Fruit fly (Drosophila melanogaster): ENCODE measurements around the gene CG15458.

Gene CG15458

dm6 chrX:20429482-20430204 lies 15.6 kb upstream of the CG15458 start, which contains the start of the genes CG11710 and mal (continued):
- TF ChIP-seq crc (GFP tag; optimal IDR thresholded peaks at IDR 0.05) (peak; percentile 50), HLH3B (GFP tag; IDR thresholded peaks at IDR 0.05) (peak; percentile 77), gem (tag; optimal IDR thresholded peaks at IDR 0.05) (no peak), Hr3 (GFP tag; optimal IDR thresholded peaks at IDR 0.05) (peak; percentile 57), CG15479 (GFP tag; optimal IDR thresholded peaks at IDR 0.05) (no peak), CG3995 (GFP tag; optimal IDR thresholded peaks at IDR 0.05) (peak; percentile 66), CG3726 (GFP tag; IDR thresholded peaks at IDR 0.05) (no peak), CoRest (tag; optimal IDR thresholded peaks at IDR 0.05) (peak; percentile 84), tna (GFP tag; IDR thresholded peaks at IDR 0.05; ENCODE audit: partially characterized antibody) (peak; percentile 33; the same call in 1 of the 2 replicates), Mad (GFP tag; optimal IDR thresholded peaks at IDR 0.05) (peak; percentile 21), Xrp1 (GFP tag; IDR thresholded peaks at IDR 0.05) (peak; percentile 82; the same call in 1 of the 2 replicates), jing (GFP tag; optimal IDR thresholded peaks at IDR 0.05) (no peak), CG9727 (GFP tag; optimal IDR thresholded peaks at IDR 0.05) (peak; percentile 62), crp (GFP tag; optimal IDR thresholded peaks at IDR 0.05) (peak in 1 of 2 experiments; percentile 82), Atf6 (GFP tag; IDR thresholded peaks at IDR 0.05) (peak; percentile 83), CG2199 (GFP tag; IDR thresholded peaks at IDR 0.05) (no peak), CG12769 (tag; optimal IDR thresholded peaks at IDR 0.05) (no peak), pan (optimal IDR thresholded peaks at IDR 0.05) (no peak), pan (GFP tag; optimal IDR thresholded peaks at IDR 0.05 in 1 of 2, IDR thresholded peaks at IDR 0.05 in 1 of 2) (peak in 1 of 2 experiments; percentile 64), CG7745 (tag; optimal IDR thresholded peaks at IDR 0.05) (no peak), CG30020 (tag; optimal IDR thresholded peaks at IDR 0.05) (peak; percentile 47), yki (optimal IDR thresholded peaks at IDR 0.05) (no peak), Bteb2 (GFP tag; optimal IDR thresholded peaks at IDR 0.05) (peak; percentile 47), vvl (GFP tag; IDR thresholded peaks at IDR 0.05) (peak; percentile 70; the same call in 1 of the 2 replicates), ac (GFP tag; optimal IDR thresholded peaks at IDR 0.05) (no peak), mam (GFP tag; optimal IDR thresholded peaks at IDR 0.05) (peak; percentile 74), CG4328 (GFP tag; optimal IDR thresholded peaks at IDR 0.05) (no peak), scrt (GFP tag; optimal IDR thresholded peaks at IDR 0.05) (peak; percentile 84), shn (GFP tag; optimal IDR thresholded peaks at IDR 0.05) (peak; percentile 30), CG10209 (GFP tag; optimal IDR thresholded peaks at IDR 0.05) (peak; percentile 80), pros (GFP tag; optimal IDR thresholded peaks at IDR 0.05) (no peak), CG12391 (tag; optimal IDR thresholded peaks at IDR 0.05) (peak; percentile 70), cwo (GFP tag; optimal IDR thresholded peaks at IDR 0.05) (peak; percentile 73), CG17829 (tag; optimal IDR thresholded peaks at IDR 0.05) (peak; percentile 82), al (GFP tag; IDR thresholded peaks at IDR 0.05) (peak; percentile 56; the same call in 1 of the 2 replicates), gfzf (GFP tag; optimal IDR thresholded peaks at IDR 0.05) (no peak), HmgD (GFP tag; optimal IDR thresholded peaks at IDR 0.05) (peak; percentile 12), CG34376 (GFP tag; optimal IDR thresholded peaks at IDR 0.05) (peak; percentile 49), Tbp (GFP tag; optimal IDR thresholded peaks at IDR 0.05) (no peak), Hmx (GFP tag; optimal IDR thresholded peaks at IDR 0.05) (peak; percentile 62), CG8290 (GFP tag; optimal IDR thresholded peaks at IDR 0.05) (peak; percentile 3), CG8290 (tag; optimal IDR thresholded peaks at IDR 0.05) (no peak), CG5180 (GFP tag; optimal IDR thresholded peaks at IDR 0.05) (no peak), Fer2 (tag; optimal IDR thresholded peaks at IDR 0.05) (peak; percentile 75), CG14860 (GFP tag; IDR thresholded peaks at IDR 0.05; ENCODE audit: partially characterized antibody) (peak; percentile 57; the same call in 2 of the 3 replicates), CG8944 (GFP tag; optimal IDR thresholded peaks at IDR 0.05) (peak; percentile 46), pzg (GFP tag; optimal IDR thresholded peaks at IDR 0.05) (peak; percentile 22), gcm (GFP tag; optimal IDR thresholded peaks at IDR 0.05) (no peak), zf30C (GFP tag; optimal IDR thresholded peaks at IDR 0.05) (no peak)

All from whole organism, embryonic.